Fruit fly (Drosophila melanogaster) whole organism, prepupa: ENCODE results near the gene MED14.

Source experiments
- Gug ChIP-seq: fragments of 200-800 bp; sonication (Bioruptor generic); IDR thresholded peaks from 2 replicates; pipeline ENCODE4 v1.3.6; 2022; ENCODE audit warnings: missing biosample characterization, missing genetic modification characterization
- Lpt ChIP-seq: fragments of 200-800 bp; sonication (Bioruptor generic); optimal IDR thresholded peaks from 3 replicates; lab custom pipeline; 2016; ENCODE audit warnings: missing biosample characterization, missing genetic modification characterization
- eg ChIP-seq: fragments of 200-800 bp; sonication (Bioruptor generic); IDR thresholded peaks from 3 replicates; pipeline ENCODE4 v1.3.6; 2022; ENCODE audit warnings: missing biosample characterization, missing genetic modification characterization

- no peak for TF ChIP-seq Gug (GFP tag; lab: Robert Waterston, UW)
- no peak for TF ChIP-seq eg (GFP tag; lab: Robert Waterston, UW)
- TF ChIP-seq Lpt (GFP tag; lab: Kevin White, UChicago): no peak
These were observed 45.0 kb downstream of the MED14 start for dm6 chr3L:638031-638414.
